Fruit fly (Drosophila melanogaster) whole organism, prepupa: ENCODE results near the gene Nrt.

ENCODE experiments used
- Blimp-1 ChIP-seq: fragments of 200-800 bp; sonication (Bioruptor generic); optimal IDR thresholded peaks from 3 replicates; lab custom pipeline; 2017; ENCODE audit warnings: missing biosample characterization, missing genetic modification characterization, mild to moderate bottlenecking, moderate library complexity, missing genetic modification reagents
- CG10631 ChIP-seq: fragments of 200-800 bp; sonication (Bioruptor generic); optimal IDR thresholded peaks from 2 replicates; lab custom pipeline; 2016; ENCODE audit warnings: missing biosample characterization, missing genetic modification characterization
- CG11294 ChIP-seq: fragments of 200-800 bp; sonication (Bioruptor generic); IDR thresholded peaks from 2 replicates; pipeline ENCODE4 v1.3.6; 2022; ENCODE audit warnings: missing biosample characterization, missing genetic modification characterization
- CG11762 ChIP-seq: fragments of 200-800 bp; sonication (Bioruptor generic); optimal IDR thresholded peaks from 3 replicates; lab custom pipeline; 2016; ENCODE audit warnings: missing biosample characterization, missing genetic modification characterization; ENCODE audit not compliant: insufficient read depth
- CG11902 ChIP-seq: fragments of 200-800 bp; sonication (Bioruptor generic); optimal IDR thresholded peaks from 3 replicates; lab custom pipeline; 2016; ENCODE audit warnings: missing biosample characterization, missing genetic modification characterization
- CG15336 ChIP-seq: fragments of 200-800 bp; sonication (Bioruptor generic); IDR thresholded peaks from 2 replicates; pipeline ENCODE4 v1.3.6; 2022; ENCODE audit warnings: missing biosample characterization, missing genetic modification characterization
- CG1621 ChIP-seq: fragments of 200-800 bp; sonication (Bioruptor generic); optimal IDR thresholded peaks from 3 replicates; lab custom pipeline; 2018; ENCODE audit warnings: missing biosample characterization, mild to moderate bottlenecking, missing genetic modification characterization
- CG16779 ChIP-seq: fragments of 200-800 bp; sonication (Bioruptor generic); optimal IDR thresholded peaks from 3 replicates; lab custom pipeline; 2017; ENCODE audit warnings: missing biosample characterization, mild to moderate bottlenecking, missing genetic modification characterization
- CG3032 ChIP-seq: fragments of 200-800 bp; optimal IDR thresholded peaks from 2 replicates; lab custom pipeline; 2019; ENCODE audit warnings: missing biosample characterization, mild to moderate bottlenecking, missing genetic modification characterization, moderate library complexity
- CG31627 ChIP-seq: fragments of 200-800 bp; sonication (Bioruptor generic); optimal IDR thresholded peaks from 3 replicates; lab custom pipeline; 2016; ENCODE audit warnings: missing biosample characterization, missing genetic modification characterization
- CG34406 ChIP-seq: fragments of 200-800 bp; sonication (Bioruptor generic); optimal IDR thresholded peaks from 3 replicates; lab custom pipeline; 2016; ENCODE audit warnings: missing biosample characterization, missing genetic modification characterization
- CG3919 ChIP-seq: fragments of 200-800 bp; sonication (Bioruptor generic); optimal IDR thresholded peaks from 3 replicates; lab custom pipeline; 2016; ENCODE audit warnings: missing biosample characterization, missing genetic modification characterization
- CG4318 ChIP-seq: fragments of 200-800 bp; sonication (Bioruptor generic); optimal IDR thresholded peaks from 3 replicates; lab custom pipeline; 2017; ENCODE audit warnings: missing biosample characterization, mild to moderate bottlenecking, missing genetic modification characterization
- CG6163 ChIP-seq: fragments of 200-800 bp; sonication (Bioruptor generic); IDR thresholded peaks from 3 replicates; pipeline ENCODE4 v1.3.6; 2022; ENCODE audit warnings: missing biosample characterization, missing genetic modification characterization
- CG6792 ChIP-seq: fragments of 200-800 bp; sonication (Bioruptor generic); optimal IDR thresholded peaks from 3 replicates; lab custom pipeline; 2016; ENCODE audit warnings: missing biosample characterization, missing genetic modification characterization
- CG6808 ChIP-seq: fragments of 200-800 bp; sonication (Bioruptor generic); optimal IDR thresholded peaks from 3 replicates; lab custom pipeline; 2017; ENCODE audit warnings: missing biosample characterization, missing genetic modification characterization, mild to moderate bottlenecking, moderate library complexity, missing genetic modification reagents
- CG7368 ChIP-seq: fragments of 200-800 bp; sonication (Bioruptor generic); optimal IDR thresholded peaks from 3 replicates; lab custom pipeline; 2016; ENCODE audit warnings: missing biosample characterization, missing genetic modification characterization
- CG8632 ChIP-seq: fragments of 200-800 bp; sonication (Bioruptor generic); optimal IDR thresholded peaks from 3 replicates; lab custom pipeline; 2016; ENCODE audit warnings: missing biosample characterization, missing genetic modification characterization
- CG9139 ChIP-seq: fragments of 200-800 bp; sonication (Bioruptor generic); optimal IDR thresholded peaks from 3 replicates; lab custom pipeline; 2017; ENCODE audit warnings: missing biosample characterization, mild to moderate bottlenecking, missing genetic modification characterization
- Eip75B ChIP-seq: fragments of 200-800 bp; sonication (Bioruptor generic); optimal IDR thresholded peaks from 3 replicates; lab custom pipeline; 2016; ENCODE audit warnings: missing biosample characterization, missing genetic modification characterization
- Eip78C ChIP-seq: fragments of 200-800 bp; sonication (Bioruptor generic); peaks from one replicate; lab custom pipeline; 2016; ENCODE audit warnings: missing biosample characterization, missing genetic modification characterization
- Eip93F ChIP-seq: fragments of 200-800 bp; sonication (Bioruptor generic); optimal IDR thresholded peaks from 2 replicates; lab custom pipeline; 2016; ENCODE audit warnings: missing biosample characterization, mild to moderate bottlenecking, missing genetic modification characterization
- Ets21C ChIP-seq: fragments of 200-800 bp; sonication (Bioruptor generic); optimal IDR thresholded peaks from 3 replicates; lab custom pipeline; 2016; ENCODE audit warnings: missing biosample characterization, missing genetic modification characterization
- Gug ChIP-seq: fragments of 200-800 bp; sonication (Bioruptor generic); IDR thresholded peaks from 2 replicates; pipeline ENCODE4 v1.3.6; 2022; ENCODE audit warnings: missing biosample characterization, missing genetic modification characterization
- Hr38 ChIP-seq: sonication (Bioruptor generic); optimal IDR thresholded peaks from 2 replicates; lab custom pipeline; 2016; ENCODE audit warnings: missing biosample characterization, missing genetic modification characterization
- Hr39 ChIP-seq: fragments of 200-800 bp; sonication (Bioruptor generic); optimal IDR thresholded peaks from 2 replicates; lab custom pipeline; 2016; ENCODE audit warnings: missing biosample characterization, missing genetic modification characterization
- Hr4 ChIP-seq: fragments of 200-800 bp; sonication (Bioruptor generic); optimal IDR thresholded peaks from 3 replicates; lab custom pipeline; 2016; ENCODE audit warnings: missing biosample characterization, missing genetic modification characterization
- Met ChIP-seq: fragments of 200-800 bp; sonication (Bioruptor generic); optimal IDR thresholded peaks from 3 replicates; lab custom pipeline; 2016; ENCODE audit warnings: missing biosample characterization, missing genetic modification characterization
- Smox ChIP-seq: fragments of 200-800 bp; sonication (Bioruptor generic); optimal IDR thresholded peaks from 3 replicates; lab custom pipeline; 2016; ENCODE audit warnings: missing biosample characterization, missing genetic modification characterization
- Sox14 ChIP-seq: fragments of 200-800 bp; sonication (Bioruptor generic); optimal IDR thresholded peaks from 3 replicates; lab custom pipeline; 2016; ENCODE audit warnings: missing biosample characterization, missing genetic modification characterization
- Sox15 ChIP-seq: fragments of 200-800 bp; sonication (Bioruptor generic); optimal IDR thresholded peaks from 3 replicates; lab custom pipeline; 2016; ENCODE audit warnings: missing biosample characterization, missing genetic modification characterization
- achi ChIP-seq: fragments of 200-800 bp; sonication (Bioruptor generic); optimal IDR thresholded peaks from 3 replicates; lab custom pipeline; 2016; ENCODE audit warnings: missing biosample characterization, missing genetic modification characterization
- acj6 ChIP-seq: fragments of 200-800 bp; sonication (Bioruptor generic); optimal IDR thresholded peaks from 3 replicates; lab custom pipeline; 2016; ENCODE audit warnings: missing biosample characterization, missing genetic modification characterization
- cyc ChIP-seq: fragments of 200-800 bp; sonication (Bioruptor generic); optimal IDR thresholded peaks from 3 replicates; lab custom pipeline; 2016; ENCODE audit warnings: missing biosample characterization, missing genetic modification characterization
- dsx ChIP-seq: fragments of 200-800 bp; optimal IDR thresholded peaks from 3 replicates; lab custom pipeline; 2019; ENCODE audit warnings: missing biosample characterization, mild to moderate bottlenecking, missing genetic modification characterization, moderate library complexity; ENCODE audit not compliant: poor library complexity, severe bottlenecking
- esn ChIP-seq: fragments of 200-800 bp; sonication (Bioruptor generic); optimal IDR thresholded peaks from 2 replicates; lab custom pipeline; 2016; ENCODE audit warnings: missing biosample characterization, mild to moderate bottlenecking, missing genetic modification characterization, moderate library complexity
- fd59A ChIP-seq: fragments of 200-800 bp; sonication (Bioruptor generic); optimal IDR thresholded peaks from 2 replicates; lab custom pipeline; 2017; ENCODE audit warnings: missing biosample characterization, mild to moderate bottlenecking, missing genetic modification characterization, missing genetic modification reagents
- fd85E ChIP-seq: fragments of 200-800 bp; sonication (Bioruptor generic); optimal IDR thresholded peaks from 3 replicates; lab custom pipeline; 2016; ENCODE audit warnings: missing biosample characterization, missing genetic modification characterization
- fkh ChIP-seq: fragments of 200-800 bp; sonication (Bioruptor generic); optimal IDR thresholded peaks from 3 replicates; lab custom pipeline; 2017; ENCODE audit warnings: missing biosample characterization, mild to moderate bottlenecking, missing genetic modification characterization, moderate library complexity
- lz ChIP-seq: fragments of 200-800 bp; sonication (Bioruptor generic); optimal IDR thresholded peaks from 3 replicates; lab custom pipeline; 2016; ENCODE audit warnings: missing biosample characterization, missing genetic modification characterization
- pdm3 ChIP-seq: fragments of 200-800 bp; sonication (Bioruptor generic); optimal IDR thresholded peaks from 3 replicates; lab custom pipeline; 2016; ENCODE audit warnings: missing biosample characterization, missing genetic modification characterization
- spab ChIP-seq: fragments of 200-800 bp; sonication (Bioruptor generic); optimal IDR thresholded peaks from 2 replicates; lab custom pipeline; 2017; ENCODE audit warnings: missing biosample characterization, mild to moderate bottlenecking, missing genetic modification characterization, missing genetic modification reagents
- ss ChIP-seq, 2 experiments: fragments of 200-800 bp; sonication (Bioruptor generic); optimal IDR thresholded peaks; 2 replicates in 1 of 2; 3 replicates in 1 of 2; lab custom pipeline; 2017 to 2018; ENCODE audit warnings: mild to moderate bottlenecking in 2 of 2, missing biosample characterization in 2 of 2, missing genetic modification characterization in 2 of 2, moderate library complexity in 1 of 2
- svp ChIP-seq: fragments of 200-800 bp; sonication (Bioruptor generic); peaks from one replicate; lab custom pipeline; 2016; ENCODE audit warnings: missing biosample characterization, missing genetic modification characterization
- topi ChIP-seq: fragments of 200-800 bp; sonication (Bioruptor generic); optimal IDR thresholded peaks from 3 replicates; lab custom pipeline; 2016; ENCODE audit warnings: missing biosample characterization, missing genetic modification characterization

The Nrt gene

DNA sequence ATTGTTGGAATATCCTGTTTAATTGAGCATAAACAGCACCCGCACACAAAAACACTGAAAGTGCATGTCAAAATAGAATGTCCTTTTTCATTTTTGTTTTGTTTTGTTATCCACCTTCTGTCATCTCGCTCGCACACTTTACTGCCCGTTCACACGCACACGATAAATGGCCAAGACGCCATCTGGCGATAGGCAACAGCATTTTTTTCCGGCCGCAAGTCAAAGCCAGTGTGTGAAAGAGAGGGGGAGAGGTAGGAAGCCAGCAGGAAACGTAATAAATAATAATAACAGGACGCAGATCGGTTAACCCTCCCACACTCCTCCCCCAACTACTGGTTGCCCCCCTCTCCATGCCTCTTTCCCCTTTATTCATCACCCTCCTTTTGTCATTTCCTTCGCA is 4.0 kb downstream of the Nrt start (continued):
- TF ChIP-seq spab, result no peak
- no peak for TF ChIP-seq Gug (GFP tag; lab: Robert Waterston, UW)
- no peak for TF ChIP-seq svp (GFP tag; lab: Kevin White, UChicago)
- no peak for TF ChIP-seq CG31627 (GFP tag; lab: Kevin White, UChicago)
- no peak for TF ChIP-seq topi (GFP tag; lab: Kevin White, UChicago)
- no peak for TF ChIP-seq Hr38
- TF ChIP-seq fkh, result no peak
- TF ChIP-seq CG7368 (GFP tag; lab: Kevin White, UChicago), result peak; percentile 16
- no peak for TF ChIP-seq Hr39 (GFP tag; lab: Kevin White, UChicago)
- no peak for TF ChIP-seq fd59A (GFP tag; lab: Kevin White, UChicago)
- 0 out of 2 replicates have a peak, but pooled peaks have one; percentile 7 for TF ChIP-seq CG15336 (GFP tag; lab: Robert Waterston, UW)
- no peak for TF ChIP-seq lz
- no peak for TF ChIP-seq CG3032 (tag; lab: Kevin White, UChicago)
- TF ChIP-seq CG16779, result no peak
- peak; percentile 32 for TF ChIP-seq Met (GFP tag; lab: Kevin White, UChicago)
- TF ChIP-seq CG1621 (tag; lab: Kevin White, UChicago), result peak; percentile 58
- no peak for TF ChIP-seq CG11762 (GFP tag; lab: Kevin White, UChicago)

DNA sequence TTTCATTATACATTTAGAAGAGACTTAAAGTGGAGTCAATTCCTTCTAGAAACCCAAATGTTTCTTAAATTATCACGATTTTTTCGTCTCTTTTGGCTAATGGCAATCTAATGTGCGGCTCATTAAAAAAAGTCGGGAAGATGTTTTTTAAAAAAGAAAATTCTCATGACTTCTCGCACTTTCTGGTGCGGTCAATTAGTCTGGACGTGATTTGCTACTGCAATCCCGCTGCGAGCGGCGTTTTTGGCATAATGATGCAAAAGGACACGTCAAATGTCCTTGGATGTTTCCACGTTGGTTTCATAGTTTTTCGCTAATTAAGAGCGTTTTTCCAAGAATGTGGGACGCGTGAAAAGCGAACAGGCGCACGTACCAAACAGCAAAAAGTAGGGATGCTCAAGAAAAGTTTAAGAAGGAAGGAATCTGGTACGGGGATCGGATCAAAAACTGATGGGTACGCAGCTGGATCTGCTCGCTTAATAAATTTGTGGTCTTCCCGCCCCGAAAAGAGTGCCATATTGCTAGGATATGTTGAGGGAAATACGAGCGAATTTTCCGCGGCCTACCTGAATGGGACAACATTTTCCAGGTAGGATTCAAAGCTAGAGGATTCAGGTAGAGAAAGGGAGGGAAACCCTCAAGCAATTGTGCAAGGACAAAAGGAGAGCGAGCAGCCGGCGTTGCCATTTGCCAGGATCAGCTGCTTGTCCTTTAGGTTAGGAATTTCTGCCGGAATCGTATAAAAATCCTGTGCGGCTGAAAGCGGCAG is 7.1 kb downstream of the Nrt start:
- no peak for TF ChIP-seq CG4318
- no peak for TF ChIP-seq Blimp-1 (GFP tag; lab: Kevin White, UChicago)

DNA sequence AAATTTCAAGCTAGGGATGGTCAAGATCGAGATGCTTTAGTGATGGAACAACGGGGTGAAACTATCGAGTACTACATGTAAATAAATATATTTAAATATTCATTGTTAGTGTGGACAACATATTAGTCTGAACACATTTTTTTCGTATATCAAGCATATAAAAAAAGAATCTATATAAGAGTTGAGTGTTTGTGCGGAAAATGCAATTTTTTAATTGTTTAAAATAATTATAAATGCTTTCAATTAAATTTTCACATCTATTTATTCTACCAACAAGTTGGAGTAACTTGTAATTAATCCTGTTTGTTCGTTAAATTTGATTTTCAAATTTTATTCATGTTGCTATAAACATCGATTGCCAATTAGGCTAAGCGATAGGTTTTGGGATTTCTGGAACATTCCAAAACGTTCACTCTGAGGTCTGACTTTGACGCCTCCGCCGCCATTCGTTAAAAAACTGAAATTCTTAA is 13.9 kb downstream of the Nrt start, which contains the start of the genes mus302 and CG9705:
mus302 (minus strand) TSS at position 33 of the 470 bp plus-strand sequence.
CG9705 (plus strand) TSS at position 397 of the 470 bp plus-strand sequence.
- TF ChIP-seq svp (GFP tag; lab: Kevin White, UChicago), result peak; percentile 76
- TF ChIP-seq fd59A (GFP tag; lab: Kevin White, UChicago), result no peak
- TF ChIP-seq lz, result peak; percentile 43
- TF ChIP-seq dsx (GFP tag; lab: Kevin White, UChicago), result peak; percentile 37
- peak; percentile 40 for TF ChIP-seq CG8632
- TF ChIP-seq pdm3 (GFP tag; lab: Kevin White, UChicago), result peak; percentile 46
- TF ChIP-seq CG6808 (GFP tag; lab: Kevin White, UChicago), result peak; percentile 48
- TF ChIP-seq CG3919, result no peak
- no peak for TF ChIP-seq Gug (GFP tag; lab: Robert Waterston, UW)
- TF ChIP-seq CG10631 (GFP tag; lab: Kevin White, UChicago), result peak; percentile 59
- TF ChIP-seq CG7368 (GFP tag; lab: Kevin White, UChicago), result no peak
- no peak for TF ChIP-seq fkh
- 0 out of 2 replicates have a peak, but pooled peaks have one; percentile 18 for TF ChIP-seq CG15336 (GFP tag; lab: Robert Waterston, UW)
- TF ChIP-seq Blimp-1 (GFP tag; lab: Kevin White, UChicago), result no peak
- TF ChIP-seq CG11294, result no peak; the same call in 1 of the 2 replicates
- TF ChIP-seq CG34406 (GFP tag; lab: Kevin White, UChicago), result peak; percentile 54
- TF ChIP-seq CG11902 (GFP tag; lab: Kevin White, UChicago), result peak; percentile 23
- peak; percentile 58 for TF ChIP-seq acj6
- peak; percentile 48 for TF ChIP-seq Hr4 (GFP tag; lab: Kevin White, UChicago)
- TF ChIP-seq Hr39 (GFP tag; lab: Kevin White, UChicago), result peak; percentile 26
- peak; percentile 8 for TF ChIP-seq Eip75B (GFP tag; lab: Kevin White, UChicago)
- TF ChIP-seq Eip93F (GFP tag; lab: Kevin White, UChicago), result peak; percentile 8
- TF ChIP-seq cyc (GFP tag; lab: Kevin White, UChicago), result peak; percentile 14
- TF ChIP-seq Sox15, result peak; percentile 11
- TF ChIP-seq topi (GFP tag; lab: Kevin White, UChicago), result no peak
- TF ChIP-seq CG6792, result peak; percentile 6
- TF ChIP-seq fd85E (GFP tag; lab: Kevin White, UChicago), result no peak
- TF ChIP-seq CG31627 (GFP tag; lab: Kevin White, UChicago), result peak; percentile 44
- no peak for TF ChIP-seq Smox (GFP tag; lab: Kevin White, UChicago)
- TF ChIP-seq Ets21C (GFP tag; lab: Kevin White, UChicago), result no peak
- peak; percentile 55 for TF ChIP-seq esn (GFP tag; lab: Kevin White, UChicago)
- no peak for TF ChIP-seq CG9139 (GFP tag; lab: Kevin White, UChicago)
- peak; percentile 85 for TF ChIP-seq Eip78C (GFP tag; lab: Kevin White, UChicago)
- no peak for TF ChIP-seq CG6163
- no peak for TF ChIP-seq spab
- peak in 1 of 2 experiments; percentile 6 for TF ChIP-seq ss (GFP tag; optimal IDR thresholded peaks at IDR 0.05; lab: Kevin White, UChicago)
- TF ChIP-seq Sox14, result peak; percentile 8
- peak; percentile 34 for TF ChIP-seq CG3032 (tag; lab: Kevin White, UChicago)
- TF ChIP-seq achi, result peak; percentile 44
